Worm (Caenorhabditis elegans): Measurements from ENCODE around the gene C08B11.9.

DNA sequence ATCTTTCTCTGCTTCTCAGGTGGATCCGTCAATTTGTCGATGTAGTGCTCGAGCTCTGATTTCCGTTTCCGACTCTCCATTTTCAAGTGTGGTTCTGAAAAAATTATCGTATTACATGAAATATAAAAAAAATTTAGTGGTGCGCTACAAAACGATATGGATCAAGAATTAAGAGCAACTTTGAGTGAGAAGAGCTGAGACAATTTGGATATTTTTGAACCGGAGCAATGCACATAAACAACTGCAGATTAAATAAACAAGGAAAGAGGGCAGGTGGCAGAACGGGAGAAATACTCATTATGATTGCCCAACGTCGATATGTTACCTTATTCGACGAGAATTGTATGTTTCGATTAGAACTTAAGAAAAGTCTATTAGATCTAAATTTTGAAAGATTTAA lies 10.3 kb downstream of the C08B11.9 start, which contains the start of gene swsn-7:
- no peak for TF ChIP-seq ama-1 (optimal IDR thresholded peaks at IDR 0.05)
- no peak for TF ChIP-seq zag-1 (tag; optimal IDR thresholded peaks at IDR 0.05)
- TF ChIP-seq R02D3.7 (tag; optimal IDR thresholded peaks at IDR 0.05): no peak
- no peak for TF ChIP-seq elt-3 (tag; optimal IDR thresholded peaks at IDR 0.05)
- TF ChIP-seq nfya-1 (tag; optimal IDR thresholded peaks at IDR 0.05; ENCODE audit: insufficient read depth): no peak
- no peak for TF ChIP-seq elt-1 (tag; optimal IDR thresholded peaks at IDR 0.05)
- TF ChIP-seq nhr-77 (tag; optimal IDR thresholded peaks at IDR 0.05): no peak
- TF ChIP-seq fos-1 (tag; optimal IDR thresholded peaks at IDR 0.05): no peak
